Fruit fly (Drosophila melanogaster) Kc167 (cell line): ENCODE results near the gene CG10353.

Source experiments
- Myc ChIP-seq: fragments of >200 bp; optimal IDR thresholded peaks from 2 replicates; lab custom pipeline; 2017; ENCODE audit warnings: missing external identifiers
- h ChIP-seq: fragments of >200 bp; optimal IDR thresholded peaks from 3 replicates; lab custom pipeline; 2018; ENCODE audit warnings: missing external identifiers
- psq ChIP-seq: fragments of >200 bp; optimal IDR thresholded peaks from 2 replicates; lab custom pipeline; 2017; ENCODE audit warnings: missing external identifiers
- ttk ChIP-seq: sonication (Bioruptor generic); optimal IDR thresholded peaks from 2 replicates; lab custom pipeline; 2017; ENCODE audit warnings: missing external identifiers

DNA sequence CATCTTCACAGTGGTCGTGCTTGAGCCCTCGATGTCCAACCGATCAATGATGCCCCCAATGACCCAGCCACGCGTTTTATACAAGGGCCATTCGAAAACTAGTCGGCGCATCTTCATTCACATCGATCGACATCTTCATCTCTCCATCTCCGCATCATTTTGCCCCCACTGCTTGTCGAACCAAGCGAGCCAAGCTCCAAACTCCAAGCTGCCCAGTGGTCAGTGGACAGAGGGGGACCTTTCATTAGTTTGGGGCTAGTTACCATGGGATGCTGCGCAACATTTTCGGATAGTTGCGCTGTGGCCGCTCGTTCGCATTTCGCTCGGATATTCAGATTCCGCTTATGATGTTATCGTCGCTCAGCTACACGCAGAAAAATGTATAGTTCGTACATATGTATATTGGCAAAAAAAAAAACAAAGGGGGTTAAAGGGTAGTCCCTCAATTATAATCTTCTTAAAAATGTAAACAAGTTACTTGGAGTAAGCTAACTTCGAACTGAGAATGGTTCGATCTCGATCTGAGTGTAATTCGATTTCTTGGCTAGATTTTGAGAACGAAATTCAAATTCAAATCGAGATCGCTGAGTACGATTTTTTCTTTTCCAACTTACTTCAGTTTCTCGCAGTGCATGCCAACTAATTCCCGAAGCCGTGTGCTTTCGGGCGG lies 40.8 kb downstream of the CG10353 start, which contains the start of gene CG15740:
- TF ChIP-seq psq (lab: Kevin White, UChicago) (no peak), Myc (lab: Kevin White, UChicago) (no peak), ttk (no peak), h (lab: Kevin White, UChicago) (no peak)
